Worm (Caenorhabditis elegans) whole organism, L1 larva: ENCODE results near the gene F15H10.5.

Source experiments
- ceh-90 ChIP-seq: sonication (generic microtip); optimal IDR thresholded peaks from 2 replicates; lab custom pipeline; 2016; ENCODE audit warnings: missing genetic modification characterization, missing compliant biosample characterization
- efl-1 ChIP-seq, 4 experiments: fragments of 150-350 bp; optimal IDR thresholded peaks in 3 of 4; peaks in 1 of 4; 1 replicate in 1 of 4; 2 replicates in 3 of 4; lab custom pipeline; 2014; ENCODE audit warnings: missing biosample characterization in 2 of 4, missing genetic modification characterization in 2 of 4, missing genetic modification reagents in 2 of 4

Gene F15H10.5

ce11 chrV:10368256-10368655, 50.6 kb downstream of the F15H10.5 start, which contains the start of gene sri-20:
Gene sri-20, plus strand, starts transcription at chrV:10368556.
- TF ChIP-seq ceh-90 (no peak), efl-1 (optimal IDR thresholded peaks at IDR 0.05; lab: Kevin White, UChicago) (no peak), efl-1 (GFP tag; optimal IDR thresholded peaks at IDR 0.05 in 1 of 2; lab: Kevin White, UChicago) (peak in 1 of 2 experiments; percentile 75)
- TF ChIP-seq, all 84 proteins: peak for 1
